Fruit fly (Drosophila melanogaster): ENCODE data around the gene CG18748.

The CG18748 gene

dm6 chr3R:7787899-7788298, at the start of gene CG18748:
Gene CG18748 (minus strand): TSS chr3R:7787923.
- peak; percentile 73 for TF ChIP-seq vri (GFP tag; optimal IDR thresholded peaks at IDR 0.05)
- TF ChIP-seq svp (GFP tag) = peak; percentile 85
- no peak for TF ChIP-seq CG8632 (GFP tag; optimal IDR thresholded peaks at IDR 0.05)
- TF ChIP-seq fkh (GFP tag; optimal IDR thresholded peaks at IDR 0.05) = peak; percentile 2

- TF ChIP-seq Eip78C (GFP tag) (peak; percentile 68), CG8119 (GFP tag; IDR thresholded peaks at IDR 0.05) (no peak), Eip75B (GFP tag; optimal IDR thresholded peaks at IDR 0.05) (peak; percentile 8), CG1621 (tag; optimal IDR thresholded peaks at IDR 0.05) (no peak), fd59A (GFP tag; optimal IDR thresholded peaks at IDR 0.05) (peak; percentile 4), fkh (GFP tag; optimal IDR thresholded peaks at IDR 0.05) (no peak), CG7368 (GFP tag; optimal IDR thresholded peaks at IDR 0.05) (no peak), CG6792 (GFP tag; optimal IDR thresholded peaks at IDR 0.05) (no peak), Hr38 (GFP tag; optimal IDR thresholded peaks at IDR 0.05) (no peak), CG11762 (GFP tag; optimal IDR thresholded peaks at IDR 0.05; ENCODE audit: insufficient read depth) (no peak), Eip93F (GFP tag; optimal IDR thresholded peaks at IDR 0.05) (no peak), Sox14 (GFP tag; optimal IDR thresholded peaks at IDR 0.05) (no peak), CG31627 (GFP tag; optimal IDR thresholded peaks at IDR 0.05) (peak; percentile 13), CG10631 (GFP tag; optimal IDR thresholded peaks at IDR 0.05) (peak; percentile 40), svp (GFP tag) (peak; percentile 50), vri (GFP tag; optimal IDR thresholded peaks at IDR 0.05) (no peak), Sox102F (GFP tag; optimal IDR thresholded peaks at IDR 0.05) (no peak), Smox (GFP tag; optimal IDR thresholded peaks at IDR 0.05) (peak; percentile 28), lz (GFP tag; optimal IDR thresholded peaks at IDR 0.05) (peak; percentile 18), dac (GFP tag; optimal IDR thresholded peaks at IDR 0.05) (no peak), Ets21C (GFP tag; optimal IDR thresholded peaks at IDR 0.05) (no peak), Sox15 (GFP tag; optimal IDR thresholded peaks at IDR 0.05) (no peak), CG8632 (GFP tag; optimal IDR thresholded peaks at IDR 0.05) (no peak), achi (GFP tag; optimal IDR thresholded peaks at IDR 0.05) (peak; percentile 6), Ets96B (tag; optimal IDR thresholded peaks at IDR 0.05) (no peak), CG11902 (GFP tag; optimal IDR thresholded peaks at IDR 0.05) (no peak), dsx (GFP tag; optimal IDR thresholded peaks at IDR 0.05; ENCODE audit: poor library complexity, severe bottlenecking) (no peak), pdm3 (GFP tag; optimal IDR thresholded peaks at IDR 0.05) (peak; percentile 40), Gug (GFP tag; IDR thresholded peaks at IDR 0.05) (peak; percentile 28; the same call in 1 of the 2 replicates), salr (GFP tag; optimal IDR thresholded peaks at IDR 0.05) (no peak), Hr4 (GFP tag; optimal IDR thresholded peaks at IDR 0.05) (peak; percentile 44), ss (GFP tag; optimal IDR thresholded peaks at IDR 0.05) (peak in 1 of 2 experiments; percentile 28), CG10669 (GFP tag; optimal IDR thresholded peaks at IDR 0.05) (peak; percentile 22), eg (GFP tag; IDR thresholded peaks at IDR 0.05) (peak; percentile 54; the same call in 2 of the 3 replicates), CG6163 (GFP tag; IDR thresholded peaks at IDR 0.05) (no peak; the same call in 2 of the 3 replicates), CG4318 (GFP tag; optimal IDR thresholded peaks at IDR 0.05) (no peak), CG3032 (tag; optimal IDR thresholded peaks at IDR 0.05) (no peak), CG3919 (GFP tag; optimal IDR thresholded peaks at IDR 0.05) (peak; percentile 8), Met (GFP tag; optimal IDR thresholded peaks at IDR 0.05) (peak; percentile 14), Hr39 (GFP tag; optimal IDR thresholded peaks at IDR 0.05) (peak; percentile 12), CG16779 (tag; optimal IDR thresholded peaks at IDR 0.05) (no peak), CG32006 (GFP tag; optimal IDR thresholded peaks at IDR 0.05) (peak; percentile 53), OdsH (GFP tag; optimal IDR thresholded peaks at IDR 0.05) (peak; percentile 40), CG6276 (GFP tag; optimal IDR thresholded peaks at IDR 0.05) (no peak), CG6808 (GFP tag; optimal IDR thresholded peaks at IDR 0.05) (no peak), CG8319 (GFP tag; optimal IDR thresholded peaks at IDR 0.05) (no peak), esn (GFP tag; optimal IDR thresholded peaks at IDR 0.05) (no peak), CG34406 (GFP tag; optimal IDR thresholded peaks at IDR 0.05) (no peak), acj6 (GFP tag; optimal IDR thresholded peaks at IDR 0.05) (peak; percentile 18), cyc (GFP tag; optimal IDR thresholded peaks at IDR 0.05) (no peak)
Measured at dm6 chr3R:7821559-7821958, 33.8 kb upstream of the CG18748 start.

Measured in whole organism, prepupa.